Worm (Caenorhabditis elegans): ENCODE data around the gene ZK105.12.
A peak's percentile ranks its signal among the peaks of the same experiment; 100 is the strongest.

ZK105.12 gene

ce11 chrV:7681388-7681787, 34.5 kb downstream of the ZK105.12 start, which contains the start of gene cyp-33A1 (continued):
- TF ChIP-seq hif-1 (tag; optimal IDR thresholded peaks at IDR 0.05): no peak
- TF ChIP-seq mxl-3 (GFP tag; optimal IDR thresholded peaks at IDR 0.05): peak; percentile 15

- TF ChIP-seq lin-39 (tag; optimal IDR thresholded peaks at IDR 0.05) (no peak), nhr-76 (tag; optimal IDR thresholded peaks at IDR 0.05) (no peak), F44E2.7 (GFP tag; IDR thresholded peaks at IDR 0.05) (no peak), snpc-1.2 (GFP tag; IDR thresholded peaks at IDR 0.05) (no peak), dmd-8 (GFP tag; IDR thresholded peaks at IDR 0.05) (no peak), zag-1 (tag; optimal IDR thresholded peaks at IDR 0.05) (no peak), zfp-2 (tag; optimal IDR thresholded peaks at IDR 0.05) (no peak), saeg-2 (GFP tag; IDR thresholded peaks at IDR 0.05) (no peak), rbr-2 (tag; optimal IDR thresholded peaks at IDR 0.05) (no peak), arid-1 (GFP tag; conservative IDR thresholded peaks at IDR 0.05) (no peak), mes-2 (tag; optimal IDR thresholded peaks at IDR 0.05; ENCODE audit: poor library complexity, severe bottlenecking) (no peak), mep-1 (tag; optimal IDR thresholded peaks at IDR 0.05) (no peak), madf-9 (GFP tag; conservative IDR thresholded peaks at IDR 0.05) (no peak)
Observed at ce11 chrV:7675904-7676303, 40.0 kb downstream of the ZK105.12 start, which contains the start of gene C12D5.3. TSS of gene C12D5.3 (plus strand) at chrV:7676204.

- no peak for TF ChIP-seq jun-1 (tag; optimal IDR thresholded peaks at IDR 0.05)
- TF ChIP-seq aha-1 (tag): no peak
- no peak for TF ChIP-seq lim-7 (GFP tag; IDR thresholded peaks at IDR 0.05)
- TF ChIP-seq spr-3 (GFP tag; optimal IDR thresholded peaks at IDR 0.05): no peak
- TF ChIP-seq lir-3 (tag; optimal IDR thresholded peaks at IDR 0.05): no peak
- no peak for TF ChIP-seq zip-2 (tag; optimal IDR thresholded peaks at IDR 0.05)
- TF ChIP-seq tag-97 (GFP tag; IDR thresholded peaks at IDR 0.05): no peak
- TF ChIP-seq hif-1 (tag; optimal IDR thresholded peaks at IDR 0.05): no peak
- TF ChIP-seq ceh-28 (tag; optimal IDR thresholded peaks at IDR 0.05): no peak
- TF ChIP-seq F10B5.3 (tag; optimal IDR thresholded peaks at IDR 0.05): no peak
- no peak for TF ChIP-seq snpc-4 (tag; optimal IDR thresholded peaks at IDR 0.05)
- no peak for TF ChIP-seq daf-16 (GFP tag; optimal IDR thresholded peaks at IDR 0.05)
- TF ChIP-seq daf-16 (tag; optimal IDR thresholded peaks at IDR 0.05): no peak
Observed at ce11 chrV:7672258-7672657, 43.7 kb downstream of the ZK105.12 start, which contains the start of gene C12D5.4. TSS of gene C12D5.4 (plus strand) at chrV:7672558.

ce11 chrV:7667940-7668339, 48.0 kb downstream of the ZK105.12 start, which contains the start of gene C12D5.5:
TSS of gene C12D5.5 (plus strand) at chrV:7668240.
- TF ChIP-seq daf-12 (tag; optimal IDR thresholded peaks at IDR 0.05) (no peak), ces-1 (GFP tag; optimal IDR thresholded peaks at IDR 0.05) (no peak), F37D6.2 (tag; optimal IDR thresholded peaks at IDR 0.05) (no peak)

Data from whole organism, L4 larva.